Fruit fly (Drosophila melanogaster): ENCODE data around the gene Grip.

Gene Grip

DNA sequence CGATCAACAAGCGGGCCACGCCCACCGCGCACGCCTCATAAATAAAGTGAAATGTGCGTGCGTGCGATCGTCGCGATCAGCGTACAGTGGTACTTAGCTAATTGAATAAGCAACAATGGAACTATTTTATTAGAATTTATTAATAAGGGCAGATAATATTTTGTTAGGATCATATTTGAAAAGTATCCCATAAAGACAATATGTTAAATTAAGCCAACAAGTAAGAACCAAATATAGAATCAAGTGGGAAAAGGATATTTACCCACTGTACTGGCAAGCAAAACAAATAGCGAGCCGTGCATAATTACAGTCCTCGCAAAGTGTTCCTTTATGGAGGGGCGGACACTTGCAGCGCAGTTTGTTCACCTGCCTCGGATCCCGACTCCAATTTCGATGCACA lies 56.0 kb downstream of the Grip start (continued):
- no peak for TF ChIP-seq CG3281 (GFP tag; optimal IDR thresholded peaks at IDR 0.05)
- TF ChIP-seq CG4707 (GFP tag; optimal IDR thresholded peaks at IDR 0.05) = no peak
- no peak for TF ChIP-seq CG1602 (GFP tag; optimal IDR thresholded peaks at IDR 0.05)
- no peak for TF ChIP-seq Awh (GFP tag; IDR thresholded peaks at IDR 0.05)
- no peak for TF ChIP-seq hbn (GFP tag; IDR thresholded peaks at IDR 0.05; ENCODE audit: partially characterized antibody)
- 0 out of 3 replicates have a peak, but pooled peaks have one; percentile 26 for TF ChIP-seq zfh1 (GFP tag; IDR thresholded peaks at IDR 0.05)
- no peak for TF ChIP-seq CG15601 (tag; optimal IDR thresholded peaks at IDR 0.05)
- no peak for TF ChIP-seq CG15514 (GFP tag; optimal IDR thresholded peaks at IDR 0.05)
- TF ChIP-seq chinmo (GFP tag; IDR thresholded peaks at IDR 0.05; ENCODE audit: partially characterized antibody) = no peak
- TF ChIP-seq Spps (tag; optimal IDR thresholded peaks at IDR 0.05) = no peak
- no peak for TF ChIP-seq Bdp1 (GFP tag; optimal IDR thresholded peaks at IDR 0.05)
- no peak for TF ChIP-seq CG30403 (GFP tag; optimal IDR thresholded peaks at IDR 0.05)
- no peak for TF ChIP-seq Xbp1 (GFP tag; optimal IDR thresholded peaks at IDR 0.05)
- 0 out of 2 replicates have a peak, but pooled peaks have one; percentile 12 for TF ChIP-seq Drgx (GFP tag; IDR thresholded peaks at IDR 0.05)
- TF ChIP-seq lilli (GFP tag; optimal IDR thresholded peaks at IDR 0.05) = no peak
- TF ChIP-seq H2.0 (GFP tag; IDR thresholded peaks at IDR 0.05) = no peak
- no peak for TF ChIP-seq vvl (GFP tag; IDR thresholded peaks at IDR 0.05)
- TF ChIP-seq Doc2 (GFP tag; IDR thresholded peaks at IDR 0.05) = no peak
- TF ChIP-seq ara (GFP tag; IDR thresholded peaks at IDR 0.05) = no peak
- TF ChIP-seq C15 (GFP tag; IDR thresholded peaks at IDR 0.05) = no peak
- no peak for TF ChIP-seq ttk (GFP tag; IDR thresholded peaks at IDR 0.05)
- TF ChIP-seq gsb-n (tag; optimal IDR thresholded peaks at IDR 0.05) = no peak
- TF ChIP-seq CG10321 (GFP tag; IDR thresholded peaks at IDR 0.05) = no peak
- no peak for TF ChIP-seq tgo (GFP tag; IDR thresholded peaks at IDR 0.05)
- TF ChIP-seq HmgZ (tag; optimal IDR thresholded peaks at IDR 0.05) = no peak
- no peak for TF ChIP-seq mld (GFP tag; IDR thresholded peaks at IDR 0.05; ENCODE audit: partially characterized antibody)
- TF ChIP-seq D (optimal IDR thresholded peaks at IDR 0.05) = no peak
- no peak for TF ChIP-seq D (GFP tag; optimal IDR thresholded peaks at IDR 0.05)
- peak; percentile 28 for TF ChIP-seq gem (tag; optimal IDR thresholded peaks at IDR 0.05)
- TF ChIP-seq CG9215 (GFP tag; IDR thresholded peaks at IDR 0.05) = no peak
- TF ChIP-seq dmrt11E (tag; optimal IDR thresholded peaks at IDR 0.05) = peak; percentile 47
- no peak for TF ChIP-seq pum (GFP tag; optimal IDR thresholded peaks at IDR 0.05)
- no peak for TF ChIP-seq CG17359 (tag; optimal IDR thresholded peaks at IDR 0.05)
- no peak for TF ChIP-seq CrebB (tag; optimal IDR thresholded peaks at IDR 0.05)
- TF ChIP-seq Eip74EF (GFP tag; optimal IDR thresholded peaks at IDR 0.05) = no peak
- no peak for TF ChIP-seq Optix (GFP tag; IDR thresholded peaks at IDR 0.05)
- TF ChIP-seq lola (GFP tag; optimal IDR thresholded peaks at IDR 0.05) = peak in 1 of 3 experiments; percentile 25
- TF ChIP-seq trem (tag; optimal IDR thresholded peaks at IDR 0.05) = no peak
- TF ChIP-seq CG2712 (tag; optimal IDR thresholded peaks at IDR 0.05) = peak; percentile 11
- peak; percentile 22; the same call in 1 of the 2 replicates for TF ChIP-seq CG6689 (GFP tag; IDR thresholded peaks at IDR 0.05)
- TF ChIP-seq stwl (tag; optimal IDR thresholded peaks at IDR 0.05) = no peak
- TF ChIP-seq CG31365 (tag; optimal IDR thresholded peaks at IDR 0.05) = no peak
- no peak for TF ChIP-seq D19A (tag; optimal IDR thresholded peaks at IDR 0.05)
- TF ChIP-seq CG3838 (GFP tag; optimal IDR thresholded peaks at IDR 0.05) = no peak
- no peak for TF ChIP-seq HLH3B (GFP tag; IDR thresholded peaks at IDR 0.05)
- TF ChIP-seq Elba2 (GFP tag; optimal IDR thresholded peaks at IDR 0.05) = no peak
- no peak for TF ChIP-seq CG13296 (GFP tag; optimal IDR thresholded peaks at IDR 0.05)
- TF ChIP-seq CG16779 (GFP tag; IDR thresholded peaks at IDR 0.05) = no peak
- TF ChIP-seq CG17361 (GFP tag; IDR thresholded peaks at IDR 0.05) = 0 out of 3 replicates have a peak, but pooled peaks have one; percentile 17
- TF ChIP-seq sens-2 (GFP tag; IDR thresholded peaks at IDR 0.05) = no peak
- no peak for TF ChIP-seq MBD-R2 (GFP tag; IDR thresholded peaks at IDR 0.05)
- TF ChIP-seq CG2889 (GFP tag; IDR thresholded peaks at IDR 0.05) = no peak
